Worm (Caenorhabditis elegans): ENCODE measurements around the gene F54C9.11.

Gene F54C9.11

DNA sequence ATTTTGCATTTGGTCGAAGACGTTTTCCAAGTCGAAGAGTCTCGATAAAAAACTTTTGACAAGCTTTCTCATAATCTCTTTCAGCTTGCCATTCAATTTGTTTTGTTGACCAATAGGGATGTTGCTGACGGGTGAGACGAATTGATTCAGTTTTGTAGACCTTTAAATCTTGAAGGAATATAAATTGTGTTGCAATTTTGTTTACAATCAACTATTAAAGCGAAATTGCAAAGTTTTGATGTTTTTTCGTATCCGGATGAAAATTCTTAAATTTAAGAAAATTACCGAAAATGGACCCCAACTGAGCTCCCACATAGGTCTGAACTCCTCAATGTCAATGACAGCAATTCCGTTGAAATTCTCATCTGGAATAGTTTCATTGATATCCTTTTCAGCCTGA, 31.3 kb upstream of the F54C9.11 start:
- TF ChIP-seq Y53F4B.3 (GFP tag; IDR thresholded peaks at IDR 0.05) = no peak
- TF ChIP-seq sdz-38 (tag; optimal IDR thresholded peaks at IDR 0.05) = no peak
- TF ChIP-seq Y56A3A.18 (GFP tag; IDR thresholded peaks at IDR 0.05) = no peak
- no peak for TF ChIP-seq ZK185.1 (tag; optimal IDR thresholded peaks at IDR 0.05; ENCODE audit: poor library complexity, severe bottlenecking)
- TF ChIP-seq ztf-3 (GFP tag; optimal IDR thresholded peaks at IDR 0.05) = no peak
- TF ChIP-seq dpff-1 (tag; optimal IDR thresholded peaks at IDR 0.05) = no peak
- no peak for TF ChIP-seq athp-1 (tag; optimal IDR thresholded peaks at IDR 0.05)
- TF ChIP-seq Y53G8AR.9 (GFP tag; conservative IDR thresholded peaks at IDR 0.05) = no peak
- no peak for TF ChIP-seq madf-3 (GFP tag; IDR thresholded peaks at IDR 0.05)
- TF ChIP-seq atf-7 (tag; optimal IDR thresholded peaks at IDR 0.05) = no peak
- no peak for TF ChIP-seq lsy-27 (tag; optimal IDR thresholded peaks at IDR 0.05; ENCODE audit: borderline replicate concordance, insufficient read depth)
- no peak for TF ChIP-seq attf-5 (GFP tag; optimal IDR thresholded peaks at IDR 0.05)
- TF ChIP-seq C17E4.6 (GFP tag; IDR thresholded peaks at IDR 0.05) = no peak
- TF ChIP-seq tbp1 (GFP tag; optimal IDR thresholded peaks at IDR 0.05) = no peak
- TF ChIP-seq akir-1 (GFP tag; optimal IDR thresholded peaks at IDR 0.05) = no peak
- TF ChIP-seq sea-2 (GFP tag; IDR thresholded peaks at IDR 0.05) = no peak
- no peak for TF ChIP-seq ekl-4 (GFP tag; IDR thresholded peaks at IDR 0.05)
- no peak for TF ChIP-seq F57A8.1 (GFP tag; optimal IDR thresholded peaks at IDR 0.05)
- TF ChIP-seq ztf-28 (GFP tag; IDR thresholded peaks at IDR 0.05) = no peak
- no peak for TF ChIP-seq chd-7 (tag; optimal IDR thresholded peaks at IDR 0.05)

- TF ChIP-seq sdz-38 (tag; optimal IDR thresholded peaks at IDR 0.05) (no peak), mel-28 (tag; optimal IDR thresholded peaks at IDR 0.05; ENCODE audit: borderline replicate concordance) (no peak), snpc-3.4 (tag; optimal IDR thresholded peaks at IDR 0.05) (no peak), Y79H2A.3 (GFP tag; conservative IDR thresholded peaks at IDR 0.05) (no peak), attf-6 (GFP tag; IDR thresholded peaks at IDR 0.05) (no peak), madf-10 (tag; optimal IDR thresholded peaks at IDR 0.05) (no peak), B0019.2 (GFP tag; conservative IDR thresholded peaks at IDR 0.05) (no peak), snpc-1.1 (tag; optimal IDR thresholded peaks at IDR 0.05; ENCODE audit: insufficient read depth) (no peak), lsy-27 (tag; optimal IDR thresholded peaks at IDR 0.05; ENCODE audit: borderline replicate concordance, insufficient read depth) (no peak), sea-2 (GFP tag; IDR thresholded peaks at IDR 0.05) (no peak), dpl-1 (GFP tag; optimal IDR thresholded peaks at IDR 0.05) (no peak), atf-7 (tag; optimal IDR thresholded peaks at IDR 0.05) (no peak), ekl-4 (GFP tag; IDR thresholded peaks at IDR 0.05) (no peak), rpc-1 (optimal IDR thresholded peaks at IDR 0.05) (no peak), rpc-1 (tag; optimal IDR thresholded peaks at IDR 0.05) (no peak)
Measured at ce11 chrII:8612470-8612869, 27.6 kb upstream of the F54C9.11 start, which contains the start of gene T22C8.1. Gene T22C8.1, plus strand, starts transcription at chrII:8612770.

- TF ChIP-seq snpc-3.4 (tag; optimal IDR thresholded peaks at IDR 0.05) = no peak
- TF ChIP-seq tbp1 (GFP tag; optimal IDR thresholded peaks at IDR 0.05) = no peak
- TF ChIP-seq C06A6.2 (GFP tag; conservative IDR thresholded peaks at IDR 0.05) = no peak
- no peak for TF ChIP-seq bed-2 (GFP tag; IDR thresholded peaks at IDR 0.05)
- TF ChIP-seq F39B2.1 (GFP tag; IDR thresholded peaks at IDR 0.05) = no peak
- TF ChIP-seq ama-1 (optimal IDR thresholded peaks at IDR 0.05) = no peak
- no peak for TF ChIP-seq ama-1 (GFP tag; optimal IDR thresholded peaks at IDR 0.05)
- TF ChIP-seq hmg-1.2 (GFP tag; IDR thresholded peaks at IDR 0.05) = no peak
- no peak for TF ChIP-seq F57A8.1 (GFP tag; optimal IDR thresholded peaks at IDR 0.05)
- TF ChIP-seq unc-62 (GFP tag; optimal IDR thresholded peaks at IDR 0.05) = no peak
- no peak for TF ChIP-seq snpc-4 (GFP tag; optimal IDR thresholded peaks at IDR 0.05)
- no peak for TF ChIP-seq snpc-4 (tag; optimal IDR thresholded peaks at IDR 0.05)
- no peak for TF ChIP-seq snpc-1.3 (tag; optimal IDR thresholded peaks at IDR 0.05; ENCODE audit: insufficient read depth)
- no peak for TF ChIP-seq nfya-1 (tag; optimal IDR thresholded peaks at IDR 0.05; ENCODE audit: borderline replicate concordance, insufficient read depth)
- no peak for TF ChIP-seq F23B12.7 (tag; optimal IDR thresholded peaks at IDR 0.05; ENCODE audit: insufficient read depth)
- TF ChIP-seq madf-10 (tag; optimal IDR thresholded peaks at IDR 0.05) = no peak
- TF ChIP-seq Y67H2A.10 (GFP tag; conservative IDR thresholded peaks at IDR 0.05) = no peak
Measured at ce11 chrII:8611330-8611729, 26.4 kb upstream of the F54C9.11 start.

Data from whole organism, young adult.